Worm (Caenorhabditis elegans): ENCODE results near the gene dmsr-16.

The dmsr-16 gene

ce11 chrV:6803992-6804391 lies 4.9 kb downstream of the dmsr-16 start, which contains the start of gene dmsr-11:
TSS of gene dmsr-11 (minus strand) at chrV:6804092.
- TF ChIP-seq mab-5 (tag; optimal IDR thresholded peaks at IDR 0.05) (no peak), bed-3 (GFP tag; optimal IDR thresholded peaks at IDR 0.05) (no peak), unc-62 (GFP tag; optimal IDR thresholded peaks at IDR 0.05) (no peak), sem-2 (GFP tag; optimal IDR thresholded peaks at IDR 0.05) (no peak), nhr-2 (tag; optimal IDR thresholded peaks at IDR 0.05) (no peak), ceh-43 (GFP tag; optimal IDR thresholded peaks at IDR 0.05) (no peak), ceh-39 (tag; optimal IDR thresholded peaks at IDR 0.05) (no peak), nhr-237 (tag; optimal IDR thresholded peaks at IDR 0.05) (no peak), hlh-1 (tag; optimal IDR thresholded peaks at IDR 0.05) (no peak), zip-8 (tag; optimal IDR thresholded peaks at IDR 0.05) (no peak)

ce11 chrV:6801850-6802249 lies 7.0 kb downstream of the dmsr-16 start, which contains the start of gene dmsr-10:
TSS of gene dmsr-10 (minus strand) at chrV:6801950.
- TF ChIP-seq mls-2 (tag; optimal IDR thresholded peaks at IDR 0.05): no peak
- TF ChIP-seq unc-39 (tag; optimal IDR thresholded peaks at IDR 0.05): no peak
- no peak for TF ChIP-seq tbx-8 (GFP tag; optimal IDR thresholded peaks at IDR 0.05)
- no peak for TF ChIP-seq lin-13 (tag; optimal IDR thresholded peaks at IDR 0.05)
- no peak for TF ChIP-seq lsy-2 (tag; optimal IDR thresholded peaks at IDR 0.05)

- TF ChIP-seq ham-2 (GFP tag; optimal IDR thresholded peaks at IDR 0.05) (no peak), lin-13 (tag; optimal IDR thresholded peaks at IDR 0.05) (no peak), blmp-1 (tag; optimal IDR thresholded peaks at IDR 0.05) (no peak), ztf-11 (tag; optimal IDR thresholded peaks at IDR 0.05) (no peak), ces-1 (GFP tag; optimal IDR thresholded peaks at IDR 0.05) (no peak)
Measured at ce11 chrV:6799564-6799963, 9.3 kb downstream of the dmsr-16 start, which contains the start of gene dmsr-9. TSS of gene dmsr-9 (minus strand) at chrV:6799664.

ce11 chrV:6796894-6797293 lies 12.0 kb downstream of the dmsr-16 start:
- no peak for TF ChIP-seq snpc-4 (tag; optimal IDR thresholded peaks at IDR 0.05)
- TF ChIP-seq lin-32 (GFP tag; optimal IDR thresholded peaks at IDR 0.05): no peak
- peak; percentile 79 for TF ChIP-seq unc-120 (tag; optimal IDR thresholded peaks at IDR 0.05; ENCODE audit: poor library complexity, severe bottlenecking)
- TF ChIP-seq drap-1 (GFP tag; optimal IDR thresholded peaks at IDR 0.05): no peak
- TF ChIP-seq nhr-12 (tag; optimal IDR thresholded peaks at IDR 0.05): no peak
- no peak for TF ChIP-seq sptf-1 (tag; optimal IDR thresholded peaks at IDR 0.05)
- peak; percentile 29 for TF ChIP-seq ces-1 (GFP tag; optimal IDR thresholded peaks at IDR 0.05)
- no peak for TF ChIP-seq bed-3 (GFP tag; optimal IDR thresholded peaks at IDR 0.05)
- no peak for TF ChIP-seq zip-8 (tag; optimal IDR thresholded peaks at IDR 0.05)
- TF ChIP-seq hlh-1 (tag; optimal IDR thresholded peaks at IDR 0.05): peak; percentile 58
- no peak for TF ChIP-seq nhr-2 (tag; optimal IDR thresholded peaks at IDR 0.05)
- no peak for TF ChIP-seq nhr-28 (tag; optimal IDR thresholded peaks at IDR 0.05)
- no peak for TF ChIP-seq ceh-43 (GFP tag; optimal IDR thresholded peaks at IDR 0.05)
- TF ChIP-seq ceh-83 (GFP tag; optimal IDR thresholded peaks at IDR 0.05): no peak
- peak; percentile 46 for TF ChIP-seq ham-2 (GFP tag; optimal IDR thresholded peaks at IDR 0.05)
- TF ChIP-seq nhr-237 (tag; optimal IDR thresholded peaks at IDR 0.05): no peak
- no peak for TF ChIP-seq lsy-2 (tag; optimal IDR thresholded peaks at IDR 0.05)
- TF ChIP-seq unc-62 (GFP tag; optimal IDR thresholded peaks at IDR 0.05): no peak
- TF ChIP-seq ceh-39 (tag; optimal IDR thresholded peaks at IDR 0.05): no peak
- no peak for TF ChIP-seq tbx-8 (GFP tag; optimal IDR thresholded peaks at IDR 0.05)
- TF ChIP-seq unc-39 (tag; optimal IDR thresholded peaks at IDR 0.05): no peak
- no peak for TF ChIP-seq M03D4.4 (tag; optimal IDR thresholded peaks at IDR 0.05)
- TF ChIP-seq flh-1 (GFP tag; optimal IDR thresholded peaks at IDR 0.05): no peak
- TF ChIP-seq elt-3 (tag; optimal IDR thresholded peaks at IDR 0.05): no peak
- TF ChIP-seq blmp-1 (tag; optimal IDR thresholded peaks at IDR 0.05): no peak
- TF ChIP-seq elt-1 (tag; optimal IDR thresholded peaks at IDR 0.05; ENCODE audit: borderline replicate concordance, insufficient read depth): no peak
- no peak for TF ChIP-seq cnd-1 (tag; optimal IDR thresholded peaks at IDR 0.05)
- TF ChIP-seq ztf-11 (tag; optimal IDR thresholded peaks at IDR 0.05): no peak
- no peak for TF ChIP-seq mab-5 (tag; optimal IDR thresholded peaks at IDR 0.05)
- TF ChIP-seq mep-1 (tag; optimal IDR thresholded peaks at IDR 0.05): no peak
- TF ChIP-seq sem-2 (GFP tag; optimal IDR thresholded peaks at IDR 0.05): no peak
- TF ChIP-seq pha-4 (tag; optimal IDR thresholded peaks at IDR 0.05): no peak
- TF ChIP-seq nhr-76 (tag; optimal IDR thresholded peaks at IDR 0.05): no peak
- TF ChIP-seq mls-2 (tag; optimal IDR thresholded peaks at IDR 0.05): peak; percentile 33
